Worm (Caenorhabditis elegans) whole organism, L1 larva: ENCODE measurements around the gene his-8.
A peak's percentile ranks its signal among the peaks of the same experiment; 100 is the strongest.

Experiments used
- C16A3.4 ChIP-seq: fragments of 150-350 bp; optimal IDR thresholded peaks from 2 replicates; lab custom pipeline; 2014; ENCODE audit warnings: missing biosample characterization, missing genetic modification characterization
- C34B4.2 ChIP-seq: sonication (generic microtip); optimal IDR thresholded peaks from 2 replicates; lab custom pipeline; 2017; ENCODE audit warnings: mild to moderate bottlenecking, missing genetic modification characterization, missing compliant biosample characterization
- aha-1 ChIP-seq: fragments of 150-350 bp; optimal IDR thresholded peaks from 2 replicates; lab custom pipeline; 2014; ENCODE audit warnings: missing biosample characterization, missing genetic modification characterization
- alr-1 ChIP-seq: fragments of 200-800 bp; sonication (Bioruptor generic); optimal IDR thresholded peaks from 2 replicates; lab custom pipeline; 2018; ENCODE audit warnings: borderline replicate concordance, mild to moderate bottlenecking, missing genetic modification characterization, missing compliant biosample characterization
- aly-2 ChIP-seq: fragments of 150-350 bp; optimal IDR thresholded peaks from 2 replicates; lab custom pipeline; 2014; ENCODE audit warnings: missing biosample characterization, missing genetic modification characterization
- ama-1 ChIP-seq: fragments of 150-350 bp; optimal IDR thresholded peaks from 2 replicates; lab custom pipeline; 2014
- blmp-1 ChIP-seq: fragments of 150-350 bp; optimal IDR thresholded peaks from 2 replicates; lab custom pipeline; 2014; ENCODE audit warnings: missing biosample characterization, missing genetic modification characterization
- ceh-82 ChIP-seq, 3 experiments: fragments of 150-350 bp in 1 of 3; sonication (generic microtip) in 2 of 3; optimal IDR thresholded peaks; 2 replicates each; lab custom pipeline; 2014 to 2017; ENCODE audit warnings: missing biosample characterization in 3 of 3, missing genetic modification characterization in 3 of 3
- ces-1 ChIP-seq: fragments of 150-350 bp; optimal IDR thresholded peaks from 2 replicates; lab custom pipeline; 2014; ENCODE audit warnings: missing biosample characterization, missing genetic modification reagents, missing genetic modification characterization
- dpl-1 ChIP-seq, 3 experiments: fragments of 150-350 bp in 2 of 3; sonication (generic microtip) in 1 of 3; optimal IDR thresholded peaks; 2 replicates each; lab custom pipeline; 2014 to 2017; ENCODE audit warnings: missing biosample characterization in 3 of 3, missing genetic modification characterization in 3 of 3, missing genetic modification reagents in 3 of 3
- dsc-1 ChIP-seq: sonication (generic microtip); optimal IDR thresholded peaks from 2 replicates; lab custom pipeline; 2016; ENCODE audit warnings: mild to moderate bottlenecking, missing genetic modification characterization, missing compliant biosample characterization
- efl-1 ChIP-seq, 4 experiments: fragments of 150-350 bp; optimal IDR thresholded peaks in 3 of 4; peaks in 1 of 4; 1 replicate in 1 of 4; 2 replicates in 3 of 4; lab custom pipeline; 2014; ENCODE audit warnings: missing biosample characterization in 2 of 4, missing genetic modification characterization in 2 of 4, missing genetic modification reagents in 2 of 4
- egl-27 ChIP-seq, 2 experiments: fragments of 150-350 bp in 1 of 2; sonication (generic microtip); optimal IDR thresholded peaks; 3 replicates each; lab custom pipeline; 2017 to 2018; ENCODE audit warnings: missing biosample characterization in 2 of 2, missing genetic modification characterization in 2 of 2, missing genetic modification reagents in 2 of 2
- elt-3 ChIP-seq, 6 experiments: fragments of 150-350 bp in 1 of 6; sonication (generic microtip); optimal IDR thresholded peaks; 2 replicates each; lab custom pipeline; 2017 to 2018; ENCODE audit warnings: missing biosample characterization in 6 of 6, missing genetic modification characterization in 6 of 6, inconsistent platforms in 1 of 6
- fkh-4 ChIP-seq: sonication (generic microtip); optimal IDR thresholded peaks from 2 replicates; lab custom pipeline; 2016; ENCODE audit warnings: missing compliant biosample characterization, missing genetic modification characterization, borderline replicate concordance
- fkh-8 ChIP-seq: sonication (generic microtip); optimal IDR thresholded peaks from 2 replicates; lab custom pipeline; 2016; ENCODE audit warnings: mild to moderate bottlenecking, missing genetic modification characterization, missing compliant biosample characterization
- fos-1 ChIP-seq: fragments of 150-350 bp; optimal IDR thresholded peaks from 2 replicates; lab custom pipeline; 2014; ENCODE audit warnings: missing biosample characterization, missing genetic modification characterization
- grh-1 ChIP-seq: fragments of 200-800 bp; sonication (Bioruptor generic); IDR thresholded peaks from 2 replicates; pipeline ENCODE4 v1.3.6; 2022; ENCODE audit warnings: missing genetic modification reagents, missing genetic modification characterization, missing compliant biosample characterization
- hlh-4 ChIP-seq: sonication (generic microtip); optimal IDR thresholded peaks from 2 replicates; lab custom pipeline; 2016; ENCODE audit warnings: mild to moderate bottlenecking, missing genetic modification characterization, missing compliant biosample characterization
- hpl-2 ChIP-seq: fragments of 150-350 bp; optimal IDR thresholded peaks from 2 replicates; lab custom pipeline; 2014; ENCODE audit warnings: missing biosample characterization, missing genetic modification reagents, missing genetic modification characterization
- isw-1 ChIP-seq: fragments of 200-800 bp; sonication (Bioruptor generic); IDR thresholded peaks from 2 replicates; pipeline ENCODE4 v1.3.6; 2022; ENCODE audit warnings: missing genetic modification characterization, missing compliant biosample characterization
- lin-13 ChIP-seq: fragments of 150-350 bp; optimal IDR thresholded peaks from 2 replicates; lab custom pipeline; 2014; ENCODE audit warnings: missing biosample characterization, missing genetic modification reagents, missing genetic modification characterization
- lin-14 ChIP-seq: fragments of 200-800 bp; sonication (Bioruptor generic); optimal IDR thresholded peaks from 2 replicates; lab custom pipeline; 2018; ENCODE audit warnings: mild to moderate bottlenecking, missing genetic modification characterization, moderate library complexity, missing compliant biosample characterization
- lin-15B ChIP-seq: fragments of 150-350 bp; sonication (generic microtip); optimal IDR thresholded peaks from 3 replicates; lab custom pipeline; 2014; ENCODE audit warnings: missing biosample characterization, missing genetic modification characterization
- mab-9 ChIP-seq: fragments of 200-800 bp; sonication (Bioruptor generic); IDR thresholded peaks from 2 replicates; pipeline ENCODE4 v1.3.6; 2022; ENCODE audit warnings: missing genetic modification reagents, missing genetic modification characterization, missing compliant biosample characterization
- mdl-1 ChIP-seq, 2 experiments: fragments of 150-350 bp; optimal IDR thresholded peaks; 2 replicates each; lab custom pipeline; 2014 to 2017; ENCODE audit warnings: missing biosample characterization in 2 of 2, missing genetic modification characterization in 2 of 2, inconsistent platforms in 1 of 2
- nhr-11 ChIP-seq: fragments of 150-350 bp; optimal IDR thresholded peaks from 2 replicates; lab custom pipeline; 2014; ENCODE audit warnings: missing biosample characterization, missing genetic modification characterization
- nhr-19 ChIP-seq: fragments of 200-800 bp; sonication (Bioruptor generic); conservative IDR thresholded peaks from 2 replicates; pipeline ENCODE4 v1.3.6; 2022; ENCODE audit warnings: missing genetic modification characterization, missing compliant biosample characterization
- nhr-20 ChIP-seq: sonication (generic microtip); optimal IDR thresholded peaks from 2 replicates; lab custom pipeline; 2016; ENCODE audit warnings: mild to moderate bottlenecking, missing genetic modification characterization, missing compliant biosample characterization
- nhr-237 ChIP-seq: fragments of 150-350 bp; optimal IDR thresholded peaks from 2 replicates; lab custom pipeline; 2014; ENCODE audit warnings: missing biosample characterization, missing genetic modification characterization
- nhr-28 ChIP-seq: fragments of 150-350 bp; optimal IDR thresholded peaks from 2 replicates; lab custom pipeline; 2014; ENCODE audit warnings: missing biosample characterization, missing genetic modification characterization
- nhr-47 ChIP-seq: sonication (generic microtip); optimal IDR thresholded peaks from 2 replicates; lab custom pipeline; 2016; ENCODE audit warnings: mild to moderate bottlenecking, missing genetic modification characterization, moderate library complexity, missing compliant biosample characterization
- nhr-77 ChIP-seq: fragments of 150-350 bp; optimal IDR thresholded peaks from 2 replicates; lab custom pipeline; 2014; ENCODE audit warnings: missing biosample characterization, missing genetic modification characterization
- nhr-90 ChIP-seq: sonication (generic microtip); optimal IDR thresholded peaks from 2 replicates; lab custom pipeline; 2016; ENCODE audit warnings: mild to moderate bottlenecking, missing genetic modification characterization, missing compliant biosample characterization; ENCODE audit not compliant: poor library complexity
- pag-3 ChIP-seq: sonication (generic microtip); optimal IDR thresholded peaks from 2 replicates; lab custom pipeline; 2017; ENCODE audit warnings: missing genetic modification characterization, mild to moderate bottlenecking, missing compliant biosample characterization, antibody characterized with exemption, borderline replicate concordance; ENCODE audit not compliant: insufficient read depth
- pax-3 ChIP-seq: fragments of 200-800 bp; sonication (Bioruptor generic); optimal IDR thresholded peaks from 2 replicates; lab custom pipeline; 2018; ENCODE audit warnings: mild to moderate bottlenecking, missing genetic modification characterization, moderate library complexity, missing compliant biosample characterization
- pqm-1 ChIP-seq: sonication (generic microtip); optimal IDR thresholded peaks from 3 replicates; lab custom pipeline; 2017; ENCODE audit warnings: missing biosample characterization, missing genetic modification characterization
- snu-23 ChIP-seq: sonication (generic microtip); optimal IDR thresholded peaks from 2 replicates; lab custom pipeline; 2016; ENCODE audit warnings: missing genetic modification characterization, missing compliant biosample characterization
- sox-4 ChIP-seq: sonication (generic microtip); optimal IDR thresholded peaks from 2 replicates; lab custom pipeline; 2016; ENCODE audit warnings: missing genetic modification characterization, missing compliant biosample characterization
- sup-37 ChIP-seq: fragments of 200-800 bp; sonication (Bioruptor generic); optimal IDR thresholded peaks from 2 replicates; lab custom pipeline; 2018; ENCODE audit warnings: mild to moderate bottlenecking, missing genetic modification characterization, missing compliant biosample characterization
- tbx-2 ChIP-seq: sonication (generic microtip); optimal IDR thresholded peaks from 2 replicates; lab custom pipeline; 2016; ENCODE audit warnings: missing genetic modification characterization, missing compliant biosample characterization
- tlp-1 ChIP-seq: fragments of 150-350 bp; optimal IDR thresholded peaks from 2 replicates; lab custom pipeline; 2014; ENCODE audit warnings: missing biosample characterization, missing genetic modification characterization
- unc-130 ChIP-seq: fragments of 150-350 bp; optimal IDR thresholded peaks from 2 replicates; lab custom pipeline; 2017; ENCODE audit warnings: missing biosample characterization, missing genetic modification characterization, inconsistent platforms
- unc-30 ChIP-seq: sonication (generic microtip); optimal IDR thresholded peaks from 2 replicates; lab custom pipeline; 2017; ENCODE audit warnings: missing biosample characterization, missing genetic modification characterization
- unc-62 ChIP-seq: fragments of 150-350 bp; optimal IDR thresholded peaks from 2 replicates; lab custom pipeline; 2014; ENCODE audit warnings: missing biosample characterization, missing genetic modification reagents, missing genetic modification characterization
- unc-98 ChIP-seq: fragments of 200-800 bp; sonication (Bioruptor generic); IDR thresholded peaks from 2 replicates; pipeline ENCODE4 v1.3.6; 2022; ENCODE audit warnings: missing genetic modification characterization, missing compliant biosample characterization
- vab-15 ChIP-seq: sonication (generic microtip); optimal IDR thresholded peaks from 2 replicates; lab custom pipeline; 2017; ENCODE audit warnings: missing genotype, mild to moderate bottlenecking, missing genetic modification characterization, missing compliant biosample characterization
- xbp-1 ChIP-seq: sonication (generic microtip); optimal IDR thresholded peaks from 2 replicates; lab custom pipeline; 2016; ENCODE audit warnings: missing genetic modification characterization, missing compliant biosample characterization
- zag-1 ChIP-seq: fragments of 150-350 bp; optimal IDR thresholded peaks from 2 replicates; lab custom pipeline; 2014; ENCODE audit warnings: missing biosample characterization, missing genetic modification characterization
- zip-4 ChIP-seq: fragments of 200-800 bp; sonication (Bioruptor generic); optimal IDR thresholded peaks from 2 replicates; lab custom pipeline; 2018; ENCODE audit warnings: mild to moderate bottlenecking, missing genetic modification characterization, moderate library complexity, missing compliant biosample characterization
- ztf-11 ChIP-seq, 2 experiments: sonication (generic microtip); optimal IDR thresholded peaks; 2 replicates each; lab custom pipeline; 2016 to 2017; ENCODE audit warnings: missing genetic modification characterization in 2 of 2, missing biosample characterization in 1 of 2, missing compliant biosample characterization in 1 of 2
- ztf-4 ChIP-seq: fragments of 150-350 bp; optimal IDR thresholded peaks from 2 replicates; lab custom pipeline; 2014; ENCODE audit warnings: missing biosample characterization, missing genetic modification characterization

The his-8 gene

DNA sequence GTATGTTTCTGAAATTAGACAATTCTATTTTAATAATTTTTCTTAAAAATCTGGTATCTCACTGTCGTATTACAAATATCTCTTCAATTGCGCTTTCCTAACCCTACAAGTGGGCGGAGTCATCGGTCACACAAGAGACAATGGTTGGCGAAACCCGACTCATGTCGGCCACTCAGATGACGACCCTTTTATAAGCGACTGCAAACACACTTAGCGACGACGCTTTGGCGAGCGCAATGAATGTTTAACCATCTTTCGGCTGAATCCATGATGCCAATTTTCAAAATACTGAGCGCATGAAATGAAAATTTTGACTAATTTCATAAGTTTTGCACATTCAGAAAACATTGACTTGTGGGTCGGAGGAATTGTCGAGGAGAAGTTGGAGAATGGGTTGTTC, 32.5 kb downstream of the his-8 start:
- TF ChIP-seq ces-1 (GFP tag; lab: Kevin White, UChicago) (peak; percentile 55), tbx-2 (tag; lab: Kevin White, UChicago) (peak; percentile 93), grh-1 (peak; percentile 89), aly-2 (peak; percentile 96), nhr-28 (tag; lab: Kevin White, UChicago) (no peak), tlp-1 (peak; percentile 55), alr-1 (tag; lab: Kevin White, UChicago) (no peak), aha-1 (tag; lab: Kevin White, UChicago) (peak; percentile 68), blmp-1 (tag; lab: Kevin White, UChicago) (peak; percentile 33), lin-13 (GFP tag; lab: Kevin White, UChicago) (peak; percentile 52), zip-4 (GFP tag; lab: Kevin White, UChicago) (peak; percentile 86), dpl-1 (GFP tag; optimal IDR thresholded peaks at IDR 0.05; lab: Kevin White, UChicago) (peak; percentile 39 to 74 (median 72)), nhr-11 (tag; lab: Kevin White, UChicago) (peak; percentile 67), dsc-1 (tag; lab: Kevin White, UChicago) (peak; percentile 95), ceh-82 (tag; optimal IDR thresholded peaks at IDR 0.05; lab: Kevin White, UChicago) (peak; percentile 89 to 98 (median 96)), pax-3 (tag; lab: Kevin White, UChicago) (peak; percentile 85), mab-9 (GFP tag; lab: Robert Waterston, UW) (peak; percentile 86), nhr-77 (tag; lab: Kevin White, UChicago) (peak; percentile 64), ama-1 (peak; percentile 59), C16A3.4 (tag; lab: Kevin White, UChicago) (peak; percentile 89), lin-14 (GFP tag; lab: Kevin White, UChicago) (peak; percentile 85), unc-130 (tag; lab: Kevin White, UChicago) (peak; percentile 98), nhr-90 (tag; lab: Kevin White, UChicago) (peak; percentile 97), pag-3 (tag; lab: Kevin White, UChicago) (peak; percentile 39), xbp-1 (tag; lab: Kevin White, UChicago) (peak; percentile 91), vab-15 (tag; lab: Kevin White, UChicago) (peak; percentile 62), lin-15B (no peak), zag-1 (tag; lab: Kevin White, UChicago) (no peak), ztf-4 (tag; lab: Kevin White, UChicago) (peak; percentile 92), nhr-47 (tag; lab: Kevin White, UChicago) (peak; percentile 97), pqm-1 (tag; lab: Kevin White, UChicago) (no peak), unc-30 (tag; lab: Kevin White, UChicago) (peak; percentile 31), unc-62 (GFP tag; lab: Kevin White, UChicago) (peak; percentile 67), hlh-4 (tag; lab: Kevin White, UChicago) (peak; percentile 25), nhr-20 (peak; percentile 93), fos-1 (tag; lab: Kevin White, UChicago) (peak; percentile 89), snu-23 (GFP tag; lab: Kevin White, UChicago) (peak; percentile 96), fkh-8 (tag; lab: Kevin White, UChicago) (peak; percentile 30), sup-37 (GFP tag; lab: Kevin White, UChicago) (peak; percentile 89), elt-3 (tag; optimal IDR thresholded peaks at IDR 0.05; lab: Kevin White, UChicago) (peak; percentile 9 to 87 (median 42)), C34B4.2 (tag; lab: Kevin White, UChicago) (peak; percentile 78), fkh-4 (peak; percentile 66), efl-1 (optimal IDR thresholded peaks at IDR 0.05; lab: Kevin White, UChicago) (peak; percentile 73 to 81), efl-1 (GFP tag; optimal IDR thresholded peaks at IDR 0.05 in 1 of 2; lab: Kevin White, UChicago) (peak; percentile 62 to 98), egl-27 (tag; optimal IDR thresholded peaks at IDR 0.05; lab: Kevin White, UChicago) (peak in 1 of 2 experiments; percentile 34), nhr-237 (peak; percentile 12), mdl-1 (tag; optimal IDR thresholded peaks at IDR 0.05; lab: Kevin White, UChicago) (peak; percentile 24 to 81), nhr-19 (GFP tag; lab: Robert Waterston, UW) (peak; percentile 95), isw-1 (peak; percentile 70), unc-98 (GFP tag; lab: Robert Waterston, UW) (peak; percentile 75), hpl-2 (GFP tag; lab: Kevin White, UChicago) (peak; percentile 59), ztf-11 (tag; optimal IDR thresholded peaks at IDR 0.05; lab: Kevin White, UChicago) (peak in 1 of 2 experiments; percentile 90), sox-4 (peak; percentile 90)
